Fruit fly (Drosophila melanogaster) whole organism, embryonic: ENCODE measurements around the gene Ran-like.

Source experiments
- B-H1 ChIP-seq: fragments of 200-800 bp; sonication (Bioruptor generic); IDR thresholded peaks from 3 replicates; pipeline ENCODE4 v1.3.6; 2022; ENCODE audit warnings: missing biosample characterization, missing genetic modification characterization
- CG13775 ChIP-seq: fragments of 200-800 bp; sonication (Bioruptor generic); optimal IDR thresholded peaks from 3 replicates; lab custom pipeline; 2017; ENCODE audit warnings: missing biosample characterization, mild to moderate bottlenecking, missing genetic modification characterization
- CG15479 ChIP-seq: fragments of 200-800 bp; sonication (Bioruptor generic); optimal IDR thresholded peaks from 3 replicates; lab custom pipeline; 2019; ENCODE audit warnings: missing biosample characterization, mild to moderate bottlenecking, missing genetic modification characterization, moderate library complexity
- CG17328 ChIP-seq: fragments of 200-800 bp; sonication (Bioruptor generic); IDR thresholded peaks from 2 replicates; pipeline ENCODE4 v1.3.6; 2022; ENCODE audit warnings: missing biosample characterization, missing genetic modification characterization
- CG31224 ChIP-seq: fragments of 200-800 bp; sonication (Bioruptor generic); IDR thresholded peaks from 2 replicates; pipeline ENCODE4 v1.3.6; 2022; ENCODE audit warnings: missing biosample characterization, missing genetic modification characterization
- CG33213 ChIP-seq: fragments of 200-800 bp; sonication (Bioruptor generic); optimal IDR thresholded peaks from 3 replicates; lab custom pipeline; 2016; ENCODE audit warnings: missing biosample characterization, missing genetic modification characterization
- CG4854 ChIP-seq: fragments of 200-800 bp; sonication (Bioruptor generic); optimal IDR thresholded peaks from 2 replicates; lab custom pipeline; 2016; ENCODE audit warnings: missing biosample characterization, missing genetic modification characterization, inconsistent platforms
- CG6854 ChIP-seq: fragments of 200-800 bp; sonication (Bioruptor generic); optimal IDR thresholded peaks from 3 replicates; lab custom pipeline; 2017; ENCODE audit warnings: missing biosample characterization, mild to moderate bottlenecking, missing genetic modification characterization
- CG7372 ChIP-seq: fragments of 200-800 bp; sonication (Bioruptor generic); IDR thresholded peaks from 2 replicates; pipeline ENCODE4 v1.3.6; 2022; ENCODE audit warnings: missing biosample characterization, missing genetic modification characterization
- CG7556 ChIP-seq: fragments of 200-800 bp; sonication (Bioruptor generic); optimal IDR thresholded peaks from 2 replicates; lab custom pipeline; 2017; ENCODE audit warnings: missing biosample characterization, mild to moderate bottlenecking, missing genetic modification characterization
- CG7786 ChIP-seq: fragments of 200-800 bp; sonication (Bioruptor generic); optimal IDR thresholded peaks from 2 replicates; lab custom pipeline; 2016; ENCODE audit warnings: missing biosample characterization, missing genetic modification characterization
- CG7963 ChIP-seq: fragments of 200-800 bp; sonication (Bioruptor generic); IDR thresholded peaks from 3 replicates; pipeline ENCODE4 v1.3.6; 2022; ENCODE audit warnings: missing biosample characterization, missing genetic modification characterization; ENCODE audit not compliant: partially characterized antibody
- CG8281 ChIP-seq: fragments of 200-800 bp; sonication (Bioruptor generic); optimal IDR thresholded peaks from 2 replicates; lab custom pipeline; 2018; ENCODE audit warnings: missing biosample characterization, mild to moderate bottlenecking, missing genetic modification characterization, moderate library complexity
- CTCF ChIP-seq: fragments of 200-800 bp; sonication (Bioruptor generic); optimal IDR thresholded peaks from 2 replicates; lab custom pipeline; 2017; ENCODE audit warnings: missing biosample characterization, mild to moderate bottlenecking, missing genetic modification characterization, moderate library complexity
- D19A ChIP-seq: fragments of 200-800 bp; optimal IDR thresholded peaks from 3 replicates; lab custom pipeline; 2019; ENCODE audit warnings: missing biosample characterization, mild to moderate bottlenecking, missing genetic modification characterization, moderate library complexity
- Deaf1 ChIP-seq: fragments of 200-800 bp; optimal IDR thresholded peaks from 3 replicates; lab custom pipeline; 2019; ENCODE audit warnings: missing biosample characterization, mild to moderate bottlenecking, missing genetic modification characterization, moderate library complexity
- Fer1 ChIP-seq: fragments of 200-800 bp; sonication (Bioruptor generic); optimal IDR thresholded peaks from 2 replicates; lab custom pipeline; 2017; ENCODE audit warnings: missing biosample characterization, mild to moderate bottlenecking, missing genetic modification characterization
- Fer2 ChIP-seq: fragments of 200-800 bp; sonication (Bioruptor generic); optimal IDR thresholded peaks from 2 replicates; lab custom pipeline; 2018; ENCODE audit warnings: missing biosample characterization, mild to moderate bottlenecking, missing genetic modification characterization, moderate library complexity
- HLH4C ChIP-seq: fragments of 200-800 bp; sonication (Bioruptor generic); IDR thresholded peaks from 3 replicates; pipeline ENCODE4 v1.3.6; 2022; ENCODE audit warnings: missing biosample characterization, missing genetic modification characterization; ENCODE audit not compliant: partially characterized antibody
- Hr3 ChIP-seq: fragments of 200-800 bp; sonication (Bioruptor generic); optimal IDR thresholded peaks from 3 replicates; lab custom pipeline; 2016; ENCODE audit warnings: missing biosample characterization, missing genetic modification characterization
- Kr ChIP-seq: fragments of 200-800 bp; sonication (Bioruptor generic); optimal IDR thresholded peaks from 2 replicates; lab custom pipeline; 2017; ENCODE audit warnings: missing biosample characterization, mild to moderate bottlenecking, missing genetic modification characterization
- Max ChIP-seq: fragments of 200-800 bp; sonication (Bioruptor generic); optimal IDR thresholded peaks from 2 replicates; lab custom pipeline; 2016; ENCODE audit warnings: missing biosample characterization, mild to moderate bottlenecking, missing genetic modification characterization
- Ravus ChIP-seq: fragments of 200-800 bp; sonication (Bioruptor generic); IDR thresholded peaks from 2 replicates; pipeline ENCODE4 v1.3.6; 2022; ENCODE audit warnings: missing biosample characterization, missing genetic modification characterization
- Sry-δ ChIP-seq: fragments of 200-800 bp; sonication (Bioruptor generic); optimal IDR thresholded peaks from 2 replicates; lab custom pipeline; 2016; ENCODE audit warnings: missing biosample characterization, missing genetic modification characterization
- Taf1 ChIP-seq: fragments of 200-800 bp; sonication (Bioruptor generic); IDR thresholded peaks from 2 replicates; pipeline ENCODE4 v1.3.6; 2022; ENCODE audit warnings: missing biosample characterization, missing genetic modification characterization
- amos ChIP-seq: fragments of 200-800 bp; sonication (Bioruptor generic); IDR thresholded peaks from 2 replicates; pipeline ENCODE4 v1.3.6; 2022; ENCODE audit warnings: missing biosample characterization, missing genetic modification characterization; ENCODE audit not compliant: partially characterized antibody
- btn ChIP-seq: fragments of 200-800 bp; sonication (Bioruptor generic); optimal IDR thresholded peaks from 2 replicates; lab custom pipeline; 2016; ENCODE audit warnings: missing biosample characterization, missing genetic modification characterization
- cg ChIP-seq: fragments of 200-800 bp; sonication (Bioruptor generic); optimal IDR thresholded peaks from 3 replicates; lab custom pipeline; 2019; ENCODE audit warnings: missing biosample characterization, mild to moderate bottlenecking, missing genetic modification characterization, moderate library complexity
- ci ChIP-seq: fragments of 200-800 bp; sonication (Bioruptor generic); IDR thresholded peaks from 3 replicates; pipeline ENCODE4 v1.3.6; 2022; ENCODE audit warnings: missing biosample characterization, missing genetic modification characterization
- danr ChIP-seq: fragments of 200-800 bp; sonication (Bioruptor generic); IDR thresholded peaks from 2 replicates; pipeline ENCODE4 v1.3.6; 2022; ENCODE audit warnings: missing biosample characterization, missing genetic modification characterization
- dm ChIP-seq: fragments of 200-800 bp; sonication (Bioruptor generic); optimal IDR thresholded peaks from 3 replicates; lab custom pipeline; 2016; ENCODE audit warnings: missing biosample characterization, missing genetic modification characterization
- ems ChIP-seq: fragments of 200-800 bp; sonication (Bioruptor generic); optimal IDR thresholded peaks from 3 replicates; lab custom pipeline; 2016; ENCODE audit warnings: missing biosample characterization, missing genetic modification characterization
- fd102C ChIP-seq: fragments of 200-800 bp; sonication (Bioruptor generic); optimal IDR thresholded peaks from 2 replicates; lab custom pipeline; 2018; ENCODE audit warnings: missing biosample characterization, mild to moderate bottlenecking, missing genetic modification characterization, moderate library complexity
- gem ChIP-seq: fragments of 200-800 bp; sonication (Bioruptor generic); optimal IDR thresholded peaks from 2 replicates; lab custom pipeline; 2019; ENCODE audit warnings: missing biosample characterization, mild to moderate bottlenecking, missing genetic modification characterization, moderate library complexity
- ken ChIP-seq: fragments of 200-800 bp; sonication (Bioruptor generic); IDR thresholded peaks from 3 replicates; pipeline ENCODE4 v1.3.6; 2022; ENCODE audit warnings: missing biosample characterization, missing genetic modification characterization
- knrl ChIP-seq: fragments of 200-800 bp; sonication (Bioruptor generic); IDR thresholded peaks from 3 replicates; pipeline ENCODE4 v1.3.6; 2022; ENCODE audit warnings: missing biosample characterization, missing genetic modification characterization; ENCODE audit not compliant: partially characterized antibody
- lilli ChIP-seq: fragments of 200-800 bp; sonication (Bioruptor generic); optimal IDR thresholded peaks from 3 replicates; lab custom pipeline; 2016; ENCODE audit warnings: missing biosample characterization, missing genetic modification characterization
- lmd ChIP-seq: fragments of 200-800 bp; sonication (Bioruptor generic); IDR thresholded peaks from 2 replicates; pipeline ENCODE4 v1.3.6; 2022; ENCODE audit warnings: missing biosample characterization, missing genetic modification characterization
- mam ChIP-seq: fragments of 200-800 bp; sonication (Bioruptor generic); optimal IDR thresholded peaks from 3 replicates; lab custom pipeline; 2016; ENCODE audit warnings: missing biosample characterization, missing genetic modification characterization
- nau ChIP-seq: fragments of 200-800 bp; sonication (Bioruptor generic); optimal IDR thresholded peaks from 3 replicates; lab custom pipeline; 2017; ENCODE audit warnings: missing biosample characterization, mild to moderate bottlenecking, missing genetic modification characterization, missing genetic modification reagents
- nmo ChIP-seq: fragments of 200-800 bp; sonication (Bioruptor generic); optimal IDR thresholded peaks from 2 replicates; lab custom pipeline; 2018; ENCODE audit warnings: missing biosample characterization, mild to moderate bottlenecking, missing genetic modification characterization, moderate library complexity
- pan ChIP-seq, 4 experiments: fragments of >200 bp in 3 of 4; fragments of 200-800 bp in 1 of 4; sonication (Bioruptor generic) in 1 of 4; optimal IDR thresholded peaks in 3 of 4; IDR thresholded peaks in 1 of 4; 2 replicates each; pipeline versions ENCODE4 v1.3.6 to Lab custom; 2017 to 2022; ENCODE audit warnings: missing biosample characterization in 2 of 4, missing genetic modification characterization in 2 of 4, mixed read lengths in 1 of 4
- pho ChIP-seq: fragments of 200-800 bp; sonication (Bioruptor generic); optimal IDR thresholded peaks from 2 replicates; lab custom pipeline; 2016; ENCODE audit warnings: missing biosample characterization, missing genetic modification characterization
- ranshi ChIP-seq: fragments of 200-800 bp; sonication (Bioruptor generic); IDR thresholded peaks from 2 replicates; pipeline ENCODE4 v1.3.6; 2022; ENCODE audit warnings: missing biosample characterization, missing genetic modification characterization
- rib ChIP-seq: fragments of 200-800 bp; sonication (Bioruptor generic); IDR thresholded peaks from 2 replicates; pipeline ENCODE4 v1.3.6; 2022; ENCODE audit warnings: missing biosample characterization, missing genetic modification characterization
- run ChIP-seq: fragments of 200-800 bp; sonication (Bioruptor generic); optimal IDR thresholded peaks from 3 replicates; lab custom pipeline; 2018; ENCODE audit warnings: missing biosample characterization, mild to moderate bottlenecking, missing genetic modification characterization
- slou ChIP-seq: fragments of 200-800 bp; sonication (Bioruptor generic); optimal IDR thresholded peaks from 3 replicates; lab custom pipeline; 2016; ENCODE audit warnings: missing biosample characterization, missing genetic modification characterization
- slp2 ChIP-seq: fragments of 200-800 bp; sonication (Bioruptor generic); optimal IDR thresholded peaks from 2 replicates; lab custom pipeline; 2016; ENCODE audit warnings: missing biosample characterization, missing genetic modification characterization
- ssp ChIP-seq: fragments of 200-800 bp; sonication (Bioruptor generic); IDR thresholded peaks from 2 replicates; pipeline ENCODE4 v1.3.6; 2022; ENCODE audit warnings: missing biosample characterization, missing genetic modification characterization
- twi ChIP-seq: fragments of 200-800 bp; optimal IDR thresholded peaks from 2 replicates; lab custom pipeline; 2019; ENCODE audit warnings: missing biosample characterization, mild to moderate bottlenecking, missing genetic modification characterization, moderate library complexity

The Ran-like gene

dm6 chr3L:15493886-15494598, 8.8 kb upstream of the Ran-like start (continued):
- TF ChIP-seq Fer1, result peak; percentile 28
- no peak for TF ChIP-seq CTCF (GFP tag; lab: Kevin White, UChicago)
- no peak for TF ChIP-seq CG7963 (GFP tag; lab: Robert Waterston, UW)
- TF ChIP-seq CG17328 (GFP tag; lab: Robert Waterston, UW), result peak; percentile 55
- TF ChIP-seq rib, result no peak
- no peak for TF ChIP-seq HLH4C (GFP tag; lab: Robert Waterston, UW)
- TF ChIP-seq CG33213 (GFP tag; lab: Kevin White, UChicago), result no peak
- no peak for TF ChIP-seq Deaf1
- TF ChIP-seq Sry-δ (GFP tag; lab: Kevin White, UChicago), result no peak
- TF ChIP-seq dm, result no peak
- no peak for TF ChIP-seq Hr3 (GFP tag; lab: Kevin White, UChicago)
- TF ChIP-seq Taf1, result no peak
- TF ChIP-seq D19A (tag; lab: Kevin White, UChicago), result peak; percentile 33
- TF ChIP-seq btn (GFP tag; lab: Kevin White, UChicago), result no peak
- TF ChIP-seq CG15479, result no peak
- no peak for TF ChIP-seq ken
- TF ChIP-seq danr (GFP tag; lab: Robert Waterston, UW), result no peak
- no peak for TF ChIP-seq mam (GFP tag; lab: Kevin White, UChicago)
- TF ChIP-seq nau (GFP tag; lab: Kevin White, UChicago), result no peak
- TF ChIP-seq Kr (GFP tag; lab: Kevin White, UChicago), result no peak
- no peak; the same call in 1 of the 2 replicates for TF ChIP-seq Ravus (GFP tag; lab: Robert Waterston, UW)
- TF ChIP-seq run (tag; lab: Kevin White, UChicago), result no peak
- TF ChIP-seq CG7786 (GFP tag; lab: Kevin White, UChicago), result no peak
- TF ChIP-seq amos (GFP tag; lab: Robert Waterston, UW), result no peak
- no peak for TF ChIP-seq CG8281 (tag; lab: Kevin White, UChicago)
- peak; percentile 32 for TF ChIP-seq Max (GFP tag; lab: Kevin White, UChicago)
- peak; percentile 41; the same call in 1 of the 2 replicates for TF ChIP-seq lmd (GFP tag; lab: Robert Waterston, UW)
- peak; percentile 14 for TF ChIP-seq CG13775 (GFP tag; lab: Kevin White, UChicago)
- no peak for TF ChIP-seq CG6854 (GFP tag; lab: Kevin White, UChicago)
- TF ChIP-seq lilli, result no peak
- no peak for TF ChIP-seq ssp (GFP tag; lab: Robert Waterston, UW)
- no peak for TF ChIP-seq knrl (GFP tag; lab: Robert Waterston, UW)
- no peak for TF ChIP-seq ems (GFP tag; lab: Kevin White, UChicago)
- 0 out of 2 replicates have a peak, but pooled peaks have one; percentile 12 for TF ChIP-seq ranshi (GFP tag; lab: Robert Waterston, UW)
- no peak for TF ChIP-seq pho (GFP tag; lab: Kevin White, UChicago)
- TF ChIP-seq pan (optimal IDR thresholded peaks at IDR 0.05; lab: Kevin White, UChicago), result no peak
- peak in 1 of 2 experiments; percentile 12 for TF ChIP-seq pan (GFP tag; optimal IDR thresholded peaks at IDR 0.05 in 1 of 2, IDR thresholded peaks at IDR 0.05 in 1 of 2)
- TF ChIP-seq CG7372 (GFP tag; lab: Robert Waterston, UW), result no peak
- TF ChIP-seq nmo (GFP tag; lab: Kevin White, UChicago), result peak; percentile 15
- TF ChIP-seq CG31224 (GFP tag; lab: Robert Waterston, UW), result no peak
- no peak; the same call in 2 of the 3 replicates for TF ChIP-seq ci (GFP tag; lab: Robert Waterston, UW)
- TF ChIP-seq twi (tag; lab: Kevin White, UChicago), result no peak
- peak; percentile 41 for TF ChIP-seq cg
- no peak for TF ChIP-seq fd102C (GFP tag; lab: Kevin White, UChicago)
- TF ChIP-seq CG7556 (GFP tag; lab: Kevin White, UChicago), result peak; percentile 48
- peak; percentile 63 for TF ChIP-seq gem (tag; lab: Kevin White, UChicago)
- no peak for TF ChIP-seq slp2 (GFP tag; lab: Kevin White, UChicago)
- TF ChIP-seq B-H1 (GFP tag; lab: Robert Waterston, UW), result no peak
- TF ChIP-seq Fer2 (tag; lab: Kevin White, UChicago), result no peak
- no peak for TF ChIP-seq slou
- no peak for TF ChIP-seq CG4854 (GFP tag; lab: Kevin White, UChicago)
